Worm (Caenorhabditis elegans) whole organism, L4/young adult: ENCODE measurements around the gene dyrb-1.

ENCODE experiments used
- W03F9.2 ChIP-seq: fragments of 150-350 bp; optimal IDR thresholded peaks from 2 replicates; lab custom pipeline; 2014; ENCODE audit warnings: missing biosample characterization, missing genetic modification characterization
- dao-5 ChIP-seq: sonication (generic microtip); optimal IDR thresholded peaks from 2 replicates; lab custom pipeline; 2016; ENCODE audit warnings: missing genotype, missing genetic modification characterization, moderate library complexity, missing compliant biosample characterization

ce11 chrII:9120813-9121554, 14.0 kb upstream of the dyrb-1 start:
- TF ChIP-seq W03F9.2 (tag; lab: Kevin White, UChicago) (no peak), dao-5 (tag; lab: Kevin White, UChicago) (no peak)
